Fruit fly (Drosophila melanogaster): Measurements from ENCODE around the gene Lar.
A peak's percentile ranks its signal among the peaks of the same experiment; 100 is the strongest.

Lar gene

dm6 chr2L:19577187-19577765 is 9.1 kb upstream of the Lar start, which contains the start of the genes spi and msb1l (continued):
- no peak for TF ChIP-seq CG8281 (tag; optimal IDR thresholded peaks at IDR 0.05)
- TF ChIP-seq Ada2b (GFP tag; IDR thresholded peaks at IDR 0.05) = no peak
- TF ChIP-seq CHES-1-like (GFP tag; optimal IDR thresholded peaks at IDR 0.05) = no peak
- peak; percentile 49; the same call in 1 of the 2 replicates for TF ChIP-seq sisA (GFP tag; IDR thresholded peaks at IDR 0.05)
- TF ChIP-seq lola (GFP tag; optimal IDR thresholded peaks at IDR 0.05) = peak in 1 of 3 experiments; percentile 65
- TF ChIP-seq CG10147 (GFP tag; optimal IDR thresholded peaks at IDR 0.05) = peak; percentile 21
- peak; percentile 71 for TF ChIP-seq CG18262 (tag; optimal IDR thresholded peaks at IDR 0.05)
- TF ChIP-seq odd (GFP tag; optimal IDR thresholded peaks at IDR 0.05) = no peak
- TF ChIP-seq Elba2 (GFP tag; optimal IDR thresholded peaks at IDR 0.05) = peak; percentile 4
- TF ChIP-seq Sin3A (optimal IDR thresholded peaks at IDR 0.05) = peak; percentile 76
- TF ChIP-seq NFAT (GFP tag; IDR thresholded peaks at IDR 0.05) = peak; percentile 10; the same call in 1 of the 2 replicates
- no peak for TF ChIP-seq CG13624 (GFP tag; optimal IDR thresholded peaks at IDR 0.05)
- peak; percentile 27 for TF ChIP-seq D19B (GFP tag; optimal IDR thresholded peaks at IDR 0.05)
- TF ChIP-seq Sry-β (GFP tag; optimal IDR thresholded peaks at IDR 0.05) = peak; percentile 87
- TF ChIP-seq ind (GFP tag; optimal IDR thresholded peaks at IDR 0.05) = peak; percentile 62
- TF ChIP-seq her (GFP tag; optimal IDR thresholded peaks at IDR 0.05) = no peak
- TF ChIP-seq org-1 (GFP tag; optimal IDR thresholded peaks at IDR 0.05) = no peak
- TF ChIP-seq B-H2 (GFP tag; optimal IDR thresholded peaks at IDR 0.05) = peak; percentile 71
- TF ChIP-seq Dbx (GFP tag; IDR thresholded peaks at IDR 0.05) = peak; percentile 65; the same call in 2 of the 3 replicates
- TF ChIP-seq lmd (GFP tag; IDR thresholded peaks at IDR 0.05) = peak; percentile 41; the same call in 1 of the 2 replicates
- no peak for TF ChIP-seq ttk (GFP tag; IDR thresholded peaks at IDR 0.05)
- TF ChIP-seq gem (tag; optimal IDR thresholded peaks at IDR 0.05) = peak; percentile 73
- no peak for TF ChIP-seq Camta (GFP tag; optimal IDR thresholded peaks at IDR 0.05)
- TF ChIP-seq CG9437 (GFP tag; optimal IDR thresholded peaks at IDR 0.05) = peak; percentile 41
- TF ChIP-seq HmgZ (tag; optimal IDR thresholded peaks at IDR 0.05) = peak; percentile 15
- TF ChIP-seq phol (tag; optimal IDR thresholded peaks at IDR 0.05) = peak; percentile 95
- TF ChIP-seq CG3995 (GFP tag; optimal IDR thresholded peaks at IDR 0.05) = peak; percentile 90
- TF ChIP-seq Poxn (GFP tag; IDR thresholded peaks at IDR 0.05) = no peak
- TF ChIP-seq CG10267 (tag; optimal IDR thresholded peaks at IDR 0.05) = peak; percentile 96
- peak; percentile 41; the same call in 2 of the 3 replicates for TF ChIP-seq Aef1 (GFP tag; IDR thresholded peaks at IDR 0.05)
- TF ChIP-seq CG17328 (GFP tag; IDR thresholded peaks at IDR 0.05) = 0 out of 2 replicates have a peak, but pooled peaks have one; percentile 3
- peak in 1 of 2 experiments; percentile 15 for TF ChIP-seq bsh (GFP tag; optimal IDR thresholded peaks at IDR 0.05)
- peak; percentile 19; the same call in 1 of the 2 replicates for TF ChIP-seq CG10366 (GFP tag; IDR thresholded peaks at IDR 0.05)
- no peak for TF ChIP-seq jing (GFP tag; optimal IDR thresholded peaks at IDR 0.05)
- no peak for TF ChIP-seq lov (optimal IDR thresholded peaks at IDR 0.05)
- TF ChIP-seq lov (GFP tag; IDR thresholded peaks at IDR 0.05) = 0 out of 3 replicates have a peak, but pooled peaks have one; percentile 37
- peak; percentile 50 for TF ChIP-seq chn (GFP tag; optimal IDR thresholded peaks at IDR 0.05)
- TF ChIP-seq Scr (GFP tag; IDR thresholded peaks at IDR 0.05; ENCODE audit: partially characterized antibody) = peak; percentile 63
- no peak for TF ChIP-seq tna (GFP tag; IDR thresholded peaks at IDR 0.05; ENCODE audit: partially characterized antibody)
- TF ChIP-seq sob (GFP tag; IDR thresholded peaks at IDR 0.05) = peak; percentile 69; the same call in 1 of the 2 replicates
- no peak for TF ChIP-seq Deaf1 (tag; optimal IDR thresholded peaks at IDR 0.05)
- TF ChIP-seq nerfin-1 (tag; optimal IDR thresholded peaks at IDR 0.05) = no peak
- TF ChIP-seq sug (tag; optimal IDR thresholded peaks at IDR 0.05) = peak; percentile 62
- TF ChIP-seq CG3407 (GFP tag; optimal IDR thresholded peaks at IDR 0.05) = no peak
- TF ChIP-seq CG13775 (GFP tag; optimal IDR thresholded peaks at IDR 0.05) = peak; percentile 36
- TF ChIP-seq Kr (GFP tag; optimal IDR thresholded peaks at IDR 0.05) = no peak
- no peak for TF ChIP-seq Ravus (GFP tag; IDR thresholded peaks at IDR 0.05)
- peak; percentile 69 for TF ChIP-seq CG30020 (tag; optimal IDR thresholded peaks at IDR 0.05)
- peak; percentile 22; the same call in 1 of the 2 replicates for TF ChIP-seq CG6689 (GFP tag; IDR thresholded peaks at IDR 0.05)
- peak; percentile 21 for TF ChIP-seq cato (GFP tag; optimal IDR thresholded peaks at IDR 0.05; ENCODE audit: borderline replicate concordance)

Measured in whole organism, embryonic.